Worm (Caenorhabditis elegans) whole organism, L1 larva: ENCODE data around the gene nhr-214.

Source experiments
- C04F5.9 ChIP-seq: sonication (generic microtip); optimal IDR thresholded peaks from 2 replicates; lab custom pipeline; 2016; ENCODE audit warnings: missing genetic modification characterization, missing compliant biosample characterization
- C34B4.2 ChIP-seq: sonication (generic microtip); optimal IDR thresholded peaks from 2 replicates; lab custom pipeline; 2017; ENCODE audit warnings: mild to moderate bottlenecking, missing genetic modification characterization, missing compliant biosample characterization
- F16B12.6 ChIP-seq: fragments of 150-350 bp; optimal IDR thresholded peaks from 2 replicates; lab custom pipeline; 2014; ENCODE audit warnings: missing biosample characterization, missing genetic modification characterization
- Y116A8C.19 ChIP-seq: sonication (generic microtip); optimal IDR thresholded peaks from 2 replicates; lab custom pipeline; 2016; ENCODE audit warnings: missing compliant biosample characterization, missing genetic modification characterization, borderline replicate concordance
- blmp-1 ChIP-seq: fragments of 150-350 bp; optimal IDR thresholded peaks from 2 replicates; lab custom pipeline; 2014; ENCODE audit warnings: missing biosample characterization, missing genetic modification characterization
- ceh-8 ChIP-seq: fragments of 200-800 bp; sonication (Bioruptor generic); optimal IDR thresholded peaks from 2 replicates; lab custom pipeline; 2018; ENCODE audit warnings: mild to moderate bottlenecking, missing genetic modification characterization, moderate library complexity, missing compliant biosample characterization
- ceh-82 ChIP-seq, 3 experiments: fragments of 150-350 bp in 1 of 3; sonication (generic microtip) in 2 of 3; optimal IDR thresholded peaks; 2 replicates each; lab custom pipeline; 2014 to 2017; ENCODE audit warnings: missing biosample characterization in 3 of 3, missing genetic modification characterization in 3 of 3
- efl-1 ChIP-seq, 4 experiments: fragments of 150-350 bp; optimal IDR thresholded peaks in 3 of 4; peaks in 1 of 4; 1 replicate in 1 of 4; 2 replicates in 3 of 4; lab custom pipeline; 2014; ENCODE audit warnings: missing biosample characterization in 2 of 4, missing genetic modification characterization in 2 of 4, missing genetic modification reagents in 2 of 4
- efl-3 ChIP-seq: fragments of 200-800 bp; sonication (Bioruptor generic); optimal IDR thresholded peaks from 2 replicates; lab custom pipeline; 2018; ENCODE audit warnings: mild to moderate bottlenecking, missing genetic modification characterization, missing compliant biosample characterization
- egl-13 ChIP-seq: sonication (generic microtip); optimal IDR thresholded peaks from 2 replicates; lab custom pipeline; 2016; ENCODE audit warnings: missing genotype, missing genetic modification reagents, missing genetic modification characterization, missing compliant biosample characterization
- elt-2 ChIP-seq: sonication (generic microtip); optimal IDR thresholded peaks from 2 replicates; lab custom pipeline; 2016; ENCODE audit warnings: missing genetic modification characterization, mild to moderate bottlenecking, inconsistent platforms, missing compliant biosample characterization, missing genetic modification reagents
- elt-3 ChIP-seq, 6 experiments: fragments of 150-350 bp in 1 of 6; sonication (generic microtip); optimal IDR thresholded peaks; 2 replicates each; lab custom pipeline; 2017 to 2018; ENCODE audit warnings: missing biosample characterization in 6 of 6, missing genetic modification characterization in 6 of 6, inconsistent platforms in 1 of 6
- ets-5 ChIP-seq: fragments of 200-800 bp; sonication (Bioruptor generic); IDR thresholded peaks from 2 replicates; pipeline ENCODE4 v1.3.6; 2022; ENCODE audit warnings: missing genetic modification characterization, missing compliant biosample characterization
- fkh-10 ChIP-seq: sonication (generic microtip); optimal IDR thresholded peaks from 2 replicates; lab custom pipeline; 2017; ENCODE audit warnings: missing biosample characterization, missing genetic modification reagents, missing genetic modification characterization
- fkh-4 ChIP-seq: sonication (generic microtip); optimal IDR thresholded peaks from 2 replicates; lab custom pipeline; 2016; ENCODE audit warnings: missing compliant biosample characterization, missing genetic modification characterization, borderline replicate concordance
- fkh-8 ChIP-seq: sonication (generic microtip); optimal IDR thresholded peaks from 2 replicates; lab custom pipeline; 2016; ENCODE audit warnings: mild to moderate bottlenecking, missing genetic modification characterization, missing compliant biosample characterization
- fos-1 ChIP-seq: fragments of 150-350 bp; optimal IDR thresholded peaks from 2 replicates; lab custom pipeline; 2014; ENCODE audit warnings: missing biosample characterization, missing genetic modification characterization
- grh-1 ChIP-seq: fragments of 200-800 bp; sonication (Bioruptor generic); IDR thresholded peaks from 2 replicates; pipeline ENCODE4 v1.3.6; 2022; ENCODE audit warnings: missing genetic modification reagents, missing genetic modification characterization, missing compliant biosample characterization
- hlh-17 ChIP-seq: fragments of 200-800 bp; sonication (Bioruptor generic); optimal IDR thresholded peaks from 2 replicates; lab custom pipeline; 2018; ENCODE audit warnings: missing genetic modification characterization, mild to moderate bottlenecking, missing compliant biosample characterization, moderate library complexity, borderline replicate concordance
- hlh-4 ChIP-seq: sonication (generic microtip); optimal IDR thresholded peaks from 2 replicates; lab custom pipeline; 2016; ENCODE audit warnings: mild to moderate bottlenecking, missing genetic modification characterization, missing compliant biosample characterization
- hpl-2 ChIP-seq: fragments of 150-350 bp; optimal IDR thresholded peaks from 2 replicates; lab custom pipeline; 2014; ENCODE audit warnings: missing biosample characterization, missing genetic modification reagents, missing genetic modification characterization
- lin-14 ChIP-seq: fragments of 200-800 bp; sonication (Bioruptor generic); optimal IDR thresholded peaks from 2 replicates; lab custom pipeline; 2018; ENCODE audit warnings: mild to moderate bottlenecking, missing genetic modification characterization, moderate library complexity, missing compliant biosample characterization
- lin-15B ChIP-seq: fragments of 150-350 bp; sonication (generic microtip); optimal IDR thresholded peaks from 3 replicates; lab custom pipeline; 2014; ENCODE audit warnings: missing biosample characterization, missing genetic modification characterization
- lsy-2 ChIP-seq, 2 experiments: fragments of 150-350 bp; optimal IDR thresholded peaks; 2 replicates each; lab custom pipeline; 2014; ENCODE audit warnings: missing biosample characterization in 2 of 2, missing genetic modification characterization in 2 of 2
- mdl-1 ChIP-seq, 2 experiments: fragments of 150-350 bp; optimal IDR thresholded peaks; 2 replicates each; lab custom pipeline; 2014 to 2017; ENCODE audit warnings: missing biosample characterization in 2 of 2, missing genetic modification characterization in 2 of 2, inconsistent platforms in 1 of 2
- mep-1 ChIP-seq: fragments of 150-350 bp; optimal IDR thresholded peaks from 2 replicates; lab custom pipeline; 2014; ENCODE audit warnings: missing biosample characterization, missing genetic modification characterization
- nhr-11 ChIP-seq: fragments of 150-350 bp; optimal IDR thresholded peaks from 2 replicates; lab custom pipeline; 2014; ENCODE audit warnings: missing biosample characterization, missing genetic modification characterization
- nhr-12 ChIP-seq: sonication (generic microtip); optimal IDR thresholded peaks from 2 replicates; lab custom pipeline; 2017; ENCODE audit warnings: missing biosample characterization, missing genetic modification characterization
- nhr-19 ChIP-seq: fragments of 200-800 bp; sonication (Bioruptor generic); conservative IDR thresholded peaks from 2 replicates; pipeline ENCODE4 v1.3.6; 2022; ENCODE audit warnings: missing genetic modification characterization, missing compliant biosample characterization
- nhr-20 ChIP-seq: sonication (generic microtip); optimal IDR thresholded peaks from 2 replicates; lab custom pipeline; 2016; ENCODE audit warnings: mild to moderate bottlenecking, missing genetic modification characterization, missing compliant biosample characterization
- nhr-237 ChIP-seq: fragments of 150-350 bp; optimal IDR thresholded peaks from 2 replicates; lab custom pipeline; 2014; ENCODE audit warnings: missing biosample characterization, missing genetic modification characterization
- nhr-28 ChIP-seq: fragments of 150-350 bp; optimal IDR thresholded peaks from 2 replicates; lab custom pipeline; 2014; ENCODE audit warnings: missing biosample characterization, missing genetic modification characterization
- nhr-71 ChIP-seq: sonication (generic microtip); optimal IDR thresholded peaks from 2 replicates; lab custom pipeline; 2016; ENCODE audit warnings: mild to moderate bottlenecking, missing genetic modification characterization, moderate library complexity, missing compliant biosample characterization
- nhr-85 ChIP-seq: sonication (generic microtip); peaks from one replicate; lab custom pipeline; 2016; ENCODE audit warnings: missing genetic modification characterization, inconsistent platforms, missing compliant biosample characterization
- nhr-90 ChIP-seq: sonication (generic microtip); optimal IDR thresholded peaks from 2 replicates; lab custom pipeline; 2016; ENCODE audit warnings: mild to moderate bottlenecking, missing genetic modification characterization, missing compliant biosample characterization; ENCODE audit not compliant: poor library complexity
- pax-3 ChIP-seq: fragments of 200-800 bp; sonication (Bioruptor generic); optimal IDR thresholded peaks from 2 replicates; lab custom pipeline; 2018; ENCODE audit warnings: mild to moderate bottlenecking, missing genetic modification characterization, moderate library complexity, missing compliant biosample characterization
- rnt-1 ChIP-seq: sonication (generic microtip); optimal IDR thresholded peaks from 2 replicates; lab custom pipeline; 2016; ENCODE audit warnings: mild to moderate bottlenecking, missing genetic modification characterization, moderate library complexity, missing compliant biosample characterization
- snu-23 ChIP-seq: sonication (generic microtip); optimal IDR thresholded peaks from 2 replicates; lab custom pipeline; 2016; ENCODE audit warnings: missing genetic modification characterization, missing compliant biosample characterization
- sup-37 ChIP-seq: fragments of 200-800 bp; sonication (Bioruptor generic); optimal IDR thresholded peaks from 2 replicates; lab custom pipeline; 2018; ENCODE audit warnings: mild to moderate bottlenecking, missing genetic modification characterization, missing compliant biosample characterization
- tlp-1 ChIP-seq: fragments of 150-350 bp; optimal IDR thresholded peaks from 2 replicates; lab custom pipeline; 2014; ENCODE audit warnings: missing biosample characterization, missing genetic modification characterization
- unc-130 ChIP-seq: fragments of 150-350 bp; optimal IDR thresholded peaks from 2 replicates; lab custom pipeline; 2017; ENCODE audit warnings: missing biosample characterization, missing genetic modification characterization, inconsistent platforms
- unc-30 ChIP-seq: sonication (generic microtip); optimal IDR thresholded peaks from 2 replicates; lab custom pipeline; 2017; ENCODE audit warnings: missing biosample characterization, missing genetic modification characterization
- unc-86 ChIP-seq: sonication (generic microtip); optimal IDR thresholded peaks from 2 replicates; lab custom pipeline; 2016; ENCODE audit warnings: missing genetic modification characterization, missing compliant biosample characterization
- unc-98 ChIP-seq: fragments of 200-800 bp; sonication (Bioruptor generic); IDR thresholded peaks from 2 replicates; pipeline ENCODE4 v1.3.6; 2022; ENCODE audit warnings: missing genetic modification characterization, missing compliant biosample characterization
- xbp-1 ChIP-seq: sonication (generic microtip); optimal IDR thresholded peaks from 2 replicates; lab custom pipeline; 2016; ENCODE audit warnings: missing genetic modification characterization, missing compliant biosample characterization
- ztf-4 ChIP-seq: fragments of 150-350 bp; optimal IDR thresholded peaks from 2 replicates; lab custom pipeline; 2014; ENCODE audit warnings: missing biosample characterization, missing genetic modification characterization

Gene nhr-214

DNA sequence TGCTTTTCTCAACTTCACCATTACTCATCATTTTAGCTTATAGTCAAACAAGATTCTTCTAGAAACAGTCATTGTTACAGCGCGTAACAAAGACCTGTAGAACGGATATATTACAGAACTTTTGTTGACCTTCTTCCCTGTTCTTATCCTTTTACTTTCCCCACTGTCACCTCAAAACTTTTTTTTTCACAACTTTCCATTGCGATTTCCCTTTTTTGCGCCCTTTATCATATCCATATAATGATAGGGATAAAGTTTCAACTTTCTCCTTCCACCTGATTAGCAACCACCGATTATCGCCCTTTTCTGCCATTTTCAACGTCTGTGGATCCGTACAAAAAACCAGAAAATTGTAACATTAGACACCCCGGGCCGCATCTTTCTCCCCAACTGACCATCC, 24.8 kb downstream of the nhr-214 start:
- TF ChIP-seq nhr-237 (tag; lab: Kevin White, UChicago) (no peak), ceh-8 (GFP tag; lab: Kevin White, UChicago) (no peak), nhr-11 (tag; lab: Kevin White, UChicago) (no peak), ets-5 (no peak), mdl-1 (tag; optimal IDR thresholded peaks at IDR 0.05; lab: Kevin White, UChicago) (no peak), sup-37 (GFP tag; lab: Kevin White, UChicago) (no peak), unc-98 (GFP tag; lab: Robert Waterston, UW) (no peak), nhr-28 (no peak), grh-1 (GFP tag; lab: Robert Waterston, UW) (no peak), lin-15B (tag; lab: Kevin White, UChicago) (no peak), nhr-71 (tag; lab: Kevin White, UChicago) (no peak), elt-3 (tag; optimal IDR thresholded peaks at IDR 0.05; lab: Kevin White, UChicago) (no peak), efl-3 (GFP tag; lab: Kevin White, UChicago) (no peak), tlp-1 (tag; lab: Kevin White, UChicago) (no peak), blmp-1 (tag; lab: Kevin White, UChicago) (peak; percentile 94), C34B4.2 (tag; lab: Kevin White, UChicago) (no peak), efl-1 (optimal IDR thresholded peaks at IDR 0.05; lab: Kevin White, UChicago) (no peak), efl-1 (GFP tag; optimal IDR thresholded peaks at IDR 0.05 in 1 of 2; lab: Kevin White, UChicago) (peak in 1 of 2 experiments; percentile 61)

DNA sequence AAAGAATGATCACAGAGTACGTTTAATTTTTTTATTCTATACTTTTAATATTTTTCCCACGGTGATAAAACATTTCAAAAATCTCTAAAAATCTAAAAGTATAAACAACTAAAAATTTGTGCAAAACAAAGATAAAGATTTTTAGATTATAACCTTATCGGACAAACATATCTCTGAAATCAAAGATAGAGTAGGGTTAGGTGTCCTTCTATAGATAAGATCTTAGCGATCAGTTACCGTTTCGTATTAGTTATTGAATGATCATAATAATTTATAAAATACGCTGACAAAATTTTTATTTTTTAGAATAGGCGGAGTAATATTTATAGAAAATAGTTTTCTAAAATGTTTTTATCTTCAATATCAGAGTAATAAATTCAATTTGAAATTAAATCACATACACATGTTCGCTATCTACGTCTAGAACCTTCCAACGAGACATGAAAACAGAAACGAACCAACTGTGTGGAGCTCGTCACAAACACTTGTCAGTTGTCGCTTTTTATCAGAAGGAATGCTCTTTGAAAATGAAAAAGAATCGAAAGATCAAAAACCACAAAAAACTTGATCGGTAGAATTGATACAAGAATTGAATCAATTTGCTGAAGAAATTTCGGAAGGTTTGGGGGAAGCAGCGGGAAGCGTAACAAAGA, 30.1 kb downstream of the nhr-214 start:
- TF ChIP-seq rnt-1 (tag; lab: Kevin White, UChicago) (peak; percentile 75), C04F5.9 (tag; lab: Kevin White, UChicago) (no peak), nhr-19 (peak; percentile 28; the same call in 1 of the 2 replicates), fos-1 (tag; lab: Kevin White, UChicago) (no peak), nhr-90 (tag; lab: Kevin White, UChicago) (peak; percentile 14), efl-3 (GFP tag; lab: Kevin White, UChicago) (peak; percentile 65), snu-23 (GFP tag; lab: Kevin White, UChicago) (peak; percentile 40), unc-98 (GFP tag; lab: Robert Waterston, UW) (no peak), grh-1 (GFP tag; lab: Robert Waterston, UW) (no peak), elt-2 (tag; lab: Kevin White, UChicago) (peak; percentile 2), nhr-85 (tag; lab: Kevin White, UChicago) (peak; percentile 96), nhr-71 (tag; lab: Kevin White, UChicago) (peak; percentile 64), nhr-20 (tag; lab: Kevin White, UChicago) (peak; percentile 46), lin-14 (peak; percentile 59), tlp-1 (tag; lab: Kevin White, UChicago) (peak; percentile 18), mep-1 (tag; lab: Kevin White, UChicago) (peak; percentile 34)

DNA sequence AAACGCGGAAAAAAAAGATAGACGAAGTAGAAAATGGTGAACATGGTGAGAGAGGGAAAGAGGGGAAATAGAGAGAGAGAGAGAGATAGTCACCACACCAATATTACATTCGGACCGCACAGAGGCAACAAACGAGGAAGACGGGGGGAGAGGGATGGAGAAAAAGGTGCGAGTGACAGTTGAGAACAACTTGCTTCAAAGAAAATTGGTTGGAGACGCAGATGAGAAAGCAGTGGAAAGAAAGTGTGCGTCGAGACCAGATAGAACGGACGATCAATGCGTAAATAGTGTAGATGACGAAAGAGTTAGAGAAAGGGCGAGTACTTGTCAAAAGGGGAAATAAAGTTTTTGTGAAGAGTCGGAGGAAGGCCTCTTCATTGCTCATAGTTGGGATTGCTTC, 31.5 kb downstream of the nhr-214 start:
- TF ChIP-seq ztf-4 (tag; lab: Kevin White, UChicago) (peak; percentile 69), hpl-2 (GFP tag; lab: Kevin White, UChicago) (no peak), fos-1 (tag; lab: Kevin White, UChicago) (peak; percentile 34), C04F5.9 (tag; lab: Kevin White, UChicago) (no peak), nhr-90 (tag; lab: Kevin White, UChicago) (peak; percentile 77), unc-130 (tag; lab: Kevin White, UChicago) (no peak), xbp-1 (tag; lab: Kevin White, UChicago) (peak; percentile 62), fkh-4 (tag; lab: Kevin White, UChicago) (no peak), F16B12.6 (tag; lab: Kevin White, UChicago) (no peak), nhr-71 (tag; lab: Kevin White, UChicago) (peak; percentile 93), unc-30 (no peak), fkh-10 (GFP tag; lab: Kevin White, UChicago) (peak; percentile 84), mep-1 (tag; lab: Kevin White, UChicago) (peak; percentile 92), fkh-8 (tag; lab: Kevin White, UChicago) (peak; percentile 73), egl-13 (tag; lab: Kevin White, UChicago) (peak; percentile 86), ceh-82 (tag; optimal IDR thresholded peaks at IDR 0.05; lab: Kevin White, UChicago) (peak; percentile 68 to 84 (median 71)), nhr-12 (no peak), Y116A8C.19 (tag; lab: Kevin White, UChicago) (no peak), grh-1 (GFP tag; lab: Robert Waterston, UW) (no peak), lsy-2 (tag; optimal IDR thresholded peaks at IDR 0.05; lab: Kevin White, UChicago) (peak; percentile 44 to 78), hlh-17 (no peak), pax-3 (tag; lab: Kevin White, UChicago) (no peak), unc-86 (tag; lab: Kevin White, UChicago) (peak; percentile 68), ceh-8 (GFP tag; lab: Kevin White, UChicago) (no peak), hlh-4 (no peak), nhr-28 (no peak)
